Worm (Caenorhabditis elegans): ENCODE measurements around the gene F56C4.1.

Gene F56C4.1

DNA sequence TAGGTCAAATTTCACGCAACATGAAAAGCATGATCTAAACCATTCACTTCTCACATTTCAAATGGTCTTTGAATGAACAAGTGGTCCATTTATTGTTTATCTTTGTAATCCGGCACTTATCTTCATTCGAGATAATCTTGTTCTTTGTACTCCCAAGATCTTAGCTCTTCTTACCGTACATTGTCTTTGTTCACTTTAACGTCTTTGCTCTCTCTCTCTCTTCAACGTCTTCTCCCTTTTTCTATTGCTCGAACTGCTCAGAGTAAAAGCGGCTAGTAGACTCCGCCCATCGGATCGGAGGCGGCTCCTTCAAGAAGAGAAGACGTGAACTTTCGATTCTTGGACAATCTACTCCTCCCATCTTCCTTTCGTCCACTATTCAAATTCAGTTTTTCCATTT, at the start of gene F56C4.1:
F56C4.1 (plus strand) TSS at position 301 of the 400 bp plus-strand sequence.
- TF ChIP-seq dao-5 (tag; optimal IDR thresholded peaks at IDR 0.05) = no peak
- TF ChIP-seq him-1 (tag; optimal IDR thresholded peaks at IDR 0.05) = no peak
- TF ChIP-seq W03F9.2 (tag; optimal IDR thresholded peaks at IDR 0.05) = no peak

DNA sequence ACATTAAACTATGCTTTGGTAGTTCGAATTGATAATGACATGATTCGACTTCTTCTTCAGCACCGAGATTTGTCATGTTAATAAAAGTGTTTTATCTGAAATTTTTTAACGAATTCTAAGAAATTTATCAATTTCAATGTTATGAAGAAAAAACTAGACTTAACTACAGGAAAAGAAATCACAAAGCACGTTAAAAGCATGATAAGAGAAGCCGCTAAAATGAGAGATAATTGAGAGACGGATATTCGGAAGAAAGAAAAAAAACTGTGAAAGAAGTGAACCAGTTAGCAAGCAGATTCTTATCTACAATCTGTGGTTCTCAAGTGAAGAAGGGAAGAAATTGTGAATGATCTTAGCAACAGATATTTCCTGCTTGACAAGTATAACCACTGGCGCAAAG, 47.7 kb upstream of the F56C4.1 start, which contains the start of gene C43F9.4:
C43F9.4 (minus strand) TSS at position 101 of the 400 bp plus-strand sequence.
- no peak for TF ChIP-seq W03F9.2 (tag; optimal IDR thresholded peaks at IDR 0.05)

ce11 chrIV:10590649-10591048, 46.1 kb upstream of the F56C4.1 start, which contains the start of the genes C43F9.5 and nkb-2:
Gene C43F9.5, minus strand, starts transcription at chrIV:10590749.
Gene nkb-2, plus strand, starts transcription at chrIV:10590925.
- no peak for TF ChIP-seq him-1 (tag; optimal IDR thresholded peaks at IDR 0.05)
- TF ChIP-seq W03F9.2 (tag; optimal IDR thresholded peaks at IDR 0.05) = no peak
- TF ChIP-seq dao-5 (tag; optimal IDR thresholded peaks at IDR 0.05) = no peak

DNA sequence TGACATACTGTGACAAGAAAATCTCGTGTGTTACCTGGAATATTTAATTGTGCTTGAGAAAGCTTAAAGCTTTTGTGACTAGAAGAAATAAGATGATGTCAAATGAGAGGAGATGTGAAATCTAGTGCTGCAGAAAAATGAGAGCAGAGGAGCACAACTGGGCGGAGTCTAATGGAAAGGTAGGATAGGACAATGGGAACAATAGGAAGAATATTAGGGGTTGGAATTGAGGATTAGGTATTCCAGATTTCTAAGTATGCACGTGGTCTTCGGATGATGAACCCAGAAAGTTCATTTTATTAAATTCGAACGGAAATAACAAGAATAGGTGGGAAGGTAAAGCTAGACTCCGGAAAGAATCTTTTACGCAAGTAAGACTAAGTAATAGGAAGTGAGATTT, 43.2 kb upstream of the F56C4.1 start, which contains the start of gene C43F9.7:
C43F9.7 (minus strand) TSS at position 101 of the 400 bp plus-strand sequence.
- no peak for TF ChIP-seq him-1 (tag; optimal IDR thresholded peaks at IDR 0.05)
- TF ChIP-seq W03F9.2 (tag; optimal IDR thresholded peaks at IDR 0.05) = no peak
- TF ChIP-seq dao-5 (tag; optimal IDR thresholded peaks at IDR 0.05) = no peak

ce11 chrIV:10596505-10596904, 40.2 kb upstream of the F56C4.1 start, which contains the start of gene C43F9.11:
Gene C43F9.11, plus strand, starts transcription at chrIV:10596805.
- TF ChIP-seq him-1 (tag; optimal IDR thresholded peaks at IDR 0.05) = no peak
- no peak for TF ChIP-seq dao-5 (tag; optimal IDR thresholded peaks at IDR 0.05)
- TF ChIP-seq W03F9.2 (tag; optimal IDR thresholded peaks at IDR 0.05) = no peak

ce11 chrIV:10599983-10600382, 36.8 kb upstream of the F56C4.1 start, which contains the start of gene R09H10.1:
Gene R09H10.1, plus strand, starts transcription at chrIV:10600283.
- TF ChIP-seq him-1 (tag; optimal IDR thresholded peaks at IDR 0.05) = no peak
- TF ChIP-seq W03F9.2 (tag; optimal IDR thresholded peaks at IDR 0.05) = no peak
- TF ChIP-seq dao-5 (tag; optimal IDR thresholded peaks at IDR 0.05) = no peak

- TF ChIP-seq dao-5 (tag; optimal IDR thresholded peaks at IDR 0.05) (no peak), him-1 (tag; optimal IDR thresholded peaks at IDR 0.05) (no peak), W03F9.2 (tag; optimal IDR thresholded peaks at IDR 0.05) (no peak)
Measured at ce11 chrIV:10602644-10603043, 34.1 kb upstream of the F56C4.1 start, which contains the start of gene R09H10.2. Gene R09H10.2, plus strand, starts transcription at chrIV:10602944.

ce11 chrIV:10606575-10607080, 30.1 kb upstream of the F56C4.1 start, which contains the start of gene R09H10.3:
Gene R09H10.3, plus strand, starts transcription at chrIV:10607030.
- TF ChIP-seq him-1 (tag; optimal IDR thresholded peaks at IDR 0.05) (no peak), dao-5 (tag; optimal IDR thresholded peaks at IDR 0.05) (no peak)

ce11 chrIV:10608275-10608674, 28.5 kb upstream of the F56C4.1 start, which contains the start of gene R09H10.6:
Gene R09H10.6, plus strand, starts transcription at chrIV:10608575.
- TF ChIP-seq dao-5 (tag; optimal IDR thresholded peaks at IDR 0.05) = no peak
- no peak for TF ChIP-seq W03F9.2 (tag; optimal IDR thresholded peaks at IDR 0.05)
- no peak for TF ChIP-seq him-1 (tag; optimal IDR thresholded peaks at IDR 0.05)

DNA sequence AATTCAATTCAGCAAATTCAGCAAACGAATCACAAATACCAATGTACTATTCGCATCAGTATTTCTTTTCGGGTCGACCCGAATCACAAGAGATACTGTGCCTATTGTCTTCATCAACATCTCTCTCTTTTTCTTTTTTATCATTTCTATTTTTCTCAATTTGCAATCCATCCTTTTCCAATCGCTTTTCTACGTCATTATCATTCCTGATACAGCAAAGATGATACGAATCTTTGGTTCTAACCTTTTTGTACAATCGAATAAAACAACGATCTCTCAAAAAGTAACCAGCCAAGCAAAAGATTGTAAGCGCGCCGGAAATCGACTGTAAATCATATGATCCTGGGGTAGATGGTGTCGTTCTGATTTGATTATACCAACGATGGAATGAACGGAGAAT, 26.8 kb upstream of the F56C4.1 start:
- TF ChIP-seq him-1 (tag; optimal IDR thresholded peaks at IDR 0.05) = no peak
- no peak for TF ChIP-seq W03F9.2 (tag; optimal IDR thresholded peaks at IDR 0.05)
- no peak for TF ChIP-seq dao-5 (tag; optimal IDR thresholded peaks at IDR 0.05)

DNA sequence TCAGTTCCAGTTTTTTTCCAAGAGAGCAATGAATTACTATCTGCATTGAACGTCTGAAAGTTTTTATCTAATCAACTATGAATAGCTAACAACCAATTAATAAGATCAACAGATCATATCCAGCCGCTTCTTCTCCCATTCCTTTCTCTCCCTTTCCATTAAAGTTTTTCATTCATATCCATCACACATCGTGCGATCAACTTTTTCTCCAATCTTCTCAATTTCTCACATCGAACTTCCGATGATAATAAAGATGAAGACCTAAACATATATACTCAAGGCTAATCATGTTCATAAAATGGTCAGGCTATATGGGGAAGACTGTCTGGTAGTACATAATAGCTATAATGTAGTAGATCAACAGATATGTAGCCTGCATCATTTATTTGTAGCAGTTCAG, 24.5 kb upstream of the F56C4.1 start:
- TF ChIP-seq dao-5 (tag; optimal IDR thresholded peaks at IDR 0.05) (no peak), W03F9.2 (tag; optimal IDR thresholded peaks at IDR 0.05) (no peak), him-1 (tag; optimal IDR thresholded peaks at IDR 0.05) (no peak)

- no peak for TF ChIP-seq dao-5 (tag; optimal IDR thresholded peaks at IDR 0.05)
- no peak for TF ChIP-seq W03F9.2 (tag; optimal IDR thresholded peaks at IDR 0.05)
- TF ChIP-seq him-1 (tag; optimal IDR thresholded peaks at IDR 0.05) = no peak
Measured at ce11 chrIV:10614918-10615477, 21.8 kb upstream of the F56C4.1 start, which contains the start of gene ptr-14. Gene ptr-14, plus strand, starts transcription at chrIV:10615427.

DNA sequence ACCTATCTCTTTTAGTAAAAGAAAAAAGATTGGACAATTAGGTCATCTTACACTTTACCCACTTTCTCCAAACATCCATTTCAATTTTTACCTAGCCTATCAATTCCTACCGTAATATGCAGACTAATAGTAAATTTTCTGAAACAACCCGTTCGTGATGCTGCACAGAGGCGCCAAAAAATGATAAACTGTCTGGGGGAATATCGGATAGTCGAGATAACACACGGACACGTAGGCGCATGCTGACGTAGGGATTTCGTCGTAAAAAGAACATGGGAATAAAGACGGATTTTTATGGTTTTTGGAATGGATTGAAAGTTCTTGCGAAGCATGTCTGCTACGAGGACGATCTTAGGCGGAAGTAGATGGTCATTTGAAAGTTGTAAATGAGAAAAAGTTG, 20.4 kb upstream of the F56C4.1 start:
- TF ChIP-seq him-1 (tag; optimal IDR thresholded peaks at IDR 0.05) (no peak), W03F9.2 (tag; optimal IDR thresholded peaks at IDR 0.05) (no peak), dao-5 (tag; optimal IDR thresholded peaks at IDR 0.05) (no peak)

ce11 chrIV:10617099-10617498, 19.6 kb upstream of the F56C4.1 start:
- TF ChIP-seq dao-5 (tag; optimal IDR thresholded peaks at IDR 0.05) (no peak), him-1 (tag; optimal IDR thresholded peaks at IDR 0.05) (no peak)

DNA sequence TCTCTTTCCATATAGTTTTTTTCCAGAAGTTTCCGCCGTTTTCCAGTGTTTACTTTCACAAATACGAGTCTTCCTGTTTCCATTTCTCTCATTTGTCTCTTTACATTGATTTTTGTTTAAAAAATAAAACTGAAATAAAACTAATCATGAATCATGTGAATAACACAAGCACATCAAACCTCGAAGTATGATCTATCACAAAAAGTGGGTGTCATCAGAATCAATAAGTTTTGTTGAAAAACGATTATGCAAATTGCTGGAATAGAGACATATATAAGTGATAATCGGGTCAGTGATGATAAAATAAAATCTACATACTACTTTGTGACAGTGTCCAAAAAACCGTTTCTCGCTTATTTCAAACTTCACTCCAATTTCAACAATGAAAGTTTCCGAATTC, 15.9 kb upstream of the F56C4.1 start, which contains the start of gene R09H10.7:
R09H10.7 (plus strand) TSS at position 301 of the 400 bp plus-strand sequence.
- TF ChIP-seq W03F9.2 (tag; optimal IDR thresholded peaks at IDR 0.05) (no peak), dao-5 (tag; optimal IDR thresholded peaks at IDR 0.05) (no peak), him-1 (tag; optimal IDR thresholded peaks at IDR 0.05) (no peak)
